Fruit fly (Drosophila melanogaster) whole organism, pupa: Measurements from ENCODE around the gene CG34437.

Source experiments
- CG13204 ChIP-seq: fragments of 200-800 bp; sonication (Bioruptor generic); optimal IDR thresholded peaks from 2 replicates; lab custom pipeline; 2018; ENCODE audit warnings: missing biosample characterization, mild to moderate bottlenecking, missing genetic modification characterization, moderate library complexity
- CG32121 ChIP-seq: fragments of 200-800 bp; sonication (Bioruptor generic); IDR thresholded peaks from 2 replicates; pipeline ENCODE4 v1.3.6; 2022; ENCODE audit warnings: missing biosample characterization, missing genetic modification characterization
- EcR ChIP-seq: fragments of 200-800 bp; sonication (Bioruptor generic); optimal IDR thresholded peaks from 3 replicates; lab custom pipeline; 2019; ENCODE audit warnings: missing biosample characterization, missing genetic modification characterization, mild to moderate bottlenecking, moderate library complexity, missing genetic modification reagents
- Ets98B ChIP-seq: fragments of 200-800 bp; sonication (Bioruptor generic); IDR thresholded peaks from 2 replicates; pipeline ENCODE4 v1.3.6; 2022; ENCODE audit warnings: missing biosample characterization, missing genetic modification characterization
- fd96Ca ChIP-seq: fragments of 200-800 bp; sonication (Bioruptor generic); IDR thresholded peaks from 3 replicates; pipeline ENCODE4 v1.3.6; 2022; ENCODE audit warnings: missing biosample characterization, missing genetic modification characterization
- gl ChIP-seq: fragments of 200-800 bp; sonication (Bioruptor generic); optimal IDR thresholded peaks from 2 replicates; lab custom pipeline; 2018; ENCODE audit warnings: missing biosample characterization, mild to moderate bottlenecking, missing genetic modification characterization

DNA sequence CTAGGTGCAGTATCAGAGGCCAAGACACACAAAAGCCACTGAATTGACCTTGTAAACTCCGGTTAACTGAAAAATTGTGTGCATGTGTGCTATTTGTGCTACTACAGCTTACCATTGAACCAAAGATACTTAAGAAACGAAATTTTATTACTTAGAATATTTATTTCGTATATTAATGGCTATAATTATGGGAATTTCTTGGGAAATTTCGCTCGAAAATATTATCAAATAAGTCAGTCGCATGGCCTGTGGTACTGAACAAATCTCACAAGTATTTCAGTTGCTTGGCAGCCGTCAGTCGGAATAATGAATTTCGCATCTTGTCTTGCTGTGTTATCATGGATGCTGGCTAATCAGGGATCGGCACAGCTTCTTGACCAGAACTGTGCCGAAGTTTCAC, 1.2 kb upstream of the CG34437 start, which contains the start of gene CG34436:
- TF ChIP-seq CG13204 = no peak
- TF ChIP-seq Ets98B = no peak
- TF ChIP-seq fd96Ca = no peak
- TF ChIP-seq EcR (GFP tag; lab: Kevin White, UChicago) = no peak
- TF ChIP-seq CG32121 (GFP tag; lab: Robert Waterston, UW) = no peak
- no peak for TF ChIP-seq gl (tag; lab: Kevin White, UChicago)
